Worm (Caenorhabditis elegans) whole organism, young adult: Measurements from ENCODE around the gene F55G1.6.

ENCODE experiments used
- C06A6.2 ChIP-seq: fragments of 200-800 bp; sonication (Bioruptor generic); conservative IDR thresholded peaks from 2 replicates; pipeline ENCODE4 v1.3.6; 2022; ENCODE audit warnings: missing genetic modification characterization, missing compliant biosample characterization
- F10E7.11 ChIP-seq: sonication (generic microtip); optimal IDR thresholded peaks from 2 replicates; lab custom pipeline; 2017; ENCODE audit warnings: mild to moderate bottlenecking, missing genetic modification characterization, moderate library complexity, missing compliant biosample characterization
- F52B5.7 ChIP-seq: sonication (generic microtip); optimal IDR thresholded peaks from 2 replicates; lab custom pipeline; 2016; ENCODE audit warnings: mild to moderate bottlenecking, missing genetic modification characterization, missing compliant biosample characterization
- K12H6.12 ChIP-seq: fragments of 200-800 bp; sonication (Bioruptor generic); optimal IDR thresholded peaks from 2 replicates; lab custom pipeline; 2018; ENCODE audit warnings: mild to moderate bottlenecking, missing genetic modification characterization, missing compliant biosample characterization
- T07F8.4 ChIP-seq: sonication (generic microtip); optimal IDR thresholded peaks from 2 replicates; lab custom pipeline; 2016; ENCODE audit warnings: mild to moderate bottlenecking, missing genetic modification characterization, moderate library complexity, missing compliant biosample characterization
- akir-1 ChIP-seq: fragments of 200-800 bp; sonication (Bioruptor generic); optimal IDR thresholded peaks from 2 replicates; lab custom pipeline; 2018; ENCODE audit warnings: mild to moderate bottlenecking, missing genetic modification characterization, moderate library complexity, missing compliant biosample characterization
- bed-2 ChIP-seq: fragments of 200-800 bp; sonication (Bioruptor generic); IDR thresholded peaks from 2 replicates; pipeline ENCODE4 v1.3.6; 2022; ENCODE audit warnings: missing genetic modification reagents, missing genetic modification characterization, missing compliant biosample characterization
- ccch-3 ChIP-seq: fragments of 200-800 bp; sonication (Bioruptor generic); optimal IDR thresholded peaks from 2 replicates; lab custom pipeline; 2018; ENCODE audit warnings: mild to moderate bottlenecking, missing genetic modification characterization, missing compliant biosample characterization
- ceh-91 ChIP-seq: fragments of 200-800 bp; sonication (Bioruptor generic); IDR thresholded peaks from 2 replicates; pipeline ENCODE4 v1.3.6; 2022; ENCODE audit warnings: missing genetic modification reagents, missing genetic modification characterization, missing compliant biosample characterization
- dpl-1 ChIP-seq: fragments of 150-350 bp; optimal IDR thresholded peaks from 2 replicates; lab custom pipeline; 2014; ENCODE audit warnings: missing biosample characterization, missing genetic modification reagents, missing genetic modification characterization
- efl-1 ChIP-seq: fragments of 150-350 bp; optimal IDR thresholded peaks from 2 replicates; lab custom pipeline; 2014; ENCODE audit warnings: missing biosample characterization, missing genetic modification reagents, missing genetic modification characterization
- egl-18 ChIP-seq: fragments of 200-800 bp; sonication (Bioruptor generic); IDR thresholded peaks from 2 replicates; pipeline ENCODE4 v1.3.6; 2022; ENCODE audit warnings: missing genetic modification reagents, missing genetic modification characterization, missing compliant biosample characterization
- egl-44 ChIP-seq: fragments of 200-800 bp; sonication (Bioruptor generic); IDR thresholded peaks from 2 replicates; pipeline ENCODE4 v1.3.6; 2022; ENCODE audit warnings: missing genetic modification reagents, missing genetic modification characterization, missing compliant biosample characterization
- ekl-4 ChIP-seq: fragments of 200-800 bp; sonication (Bioruptor generic); IDR thresholded peaks from 2 replicates; pipeline ENCODE4 v1.3.6; 2022; ENCODE audit warnings: missing genetic modification reagents, missing genetic modification characterization, missing compliant biosample characterization
- fkh-3 ChIP-seq: sonication (generic microtip); optimal IDR thresholded peaks from 2 replicates; lab custom pipeline; 2016; ENCODE audit warnings: mild to moderate bottlenecking, missing genetic modification characterization, missing compliant biosample characterization
- gei-17 ChIP-seq: fragments of 200-800 bp; sonication (Bioruptor generic); optimal IDR thresholded peaks from 2 replicates; lab custom pipeline; 2018; ENCODE audit warnings: mild to moderate bottlenecking, missing genetic modification characterization, missing compliant biosample characterization
- let-607 ChIP-seq, 2 experiments: fragments of 200-800 bp in 1 of 2; sonication (Bioruptor generic) in 1 of 2; sonication (generic microtip) in 1 of 2; optimal IDR thresholded peaks; 2 replicates each; lab custom pipeline; 2016 to 2018; ENCODE audit warnings: mild to moderate bottlenecking in 2 of 2, missing compliant biosample characterization in 2 of 2, missing genetic modification characterization in 2 of 2, moderate library complexity in 2 of 2, missing genotype in 1 of 2
- lin-40 ChIP-seq: sonication (generic microtip); optimal IDR thresholded peaks from 2 replicates; lab custom pipeline; 2016; ENCODE audit warnings: missing genetic modification characterization, mild to moderate bottlenecking, missing compliant biosample characterization, missing genotype, missing genetic modification reagents
- lir-1 ChIP-seq: fragments of 200-800 bp; sonication (Bioruptor generic); conservative IDR thresholded peaks from 2 replicates; pipeline ENCODE4 v1.3.6; 2022; ENCODE audit warnings: missing genetic modification reagents, missing genetic modification characterization, missing compliant biosample characterization
- madf-10 ChIP-seq: sonication (generic microtip); optimal IDR thresholded peaks from 2 replicates; lab custom pipeline; 2016; ENCODE audit warnings: mild to moderate bottlenecking, missing genetic modification characterization, missing compliant biosample characterization
- mes-4 ChIP-seq: sonication (generic microtip); optimal IDR thresholded peaks from 2 replicates; lab custom pipeline; 2016; ENCODE audit warnings: missing genotype, missing genetic modification characterization, missing compliant biosample characterization
- mxl-1 ChIP-seq: sonication (generic microtip); optimal IDR thresholded peaks from 2 replicates; lab custom pipeline; 2016; ENCODE audit warnings: missing genetic modification characterization, missing compliant biosample characterization
- nfya-1 ChIP-seq: sonication (generic microtip); optimal IDR thresholded peaks from 2 replicates; lab custom pipeline; 2017; ENCODE audit warnings: antibody characterized with exemption, missing compliant biosample characterization, missing genetic modification characterization, borderline replicate concordance; ENCODE audit not compliant: insufficient read depth
- nhr-80 ChIP-seq: sonication (generic microtip); optimal IDR thresholded peaks from 2 replicates; lab custom pipeline; 2016; ENCODE audit warnings: missing genetic modification characterization, missing compliant biosample characterization
- nhr-90 ChIP-seq: sonication (generic microtip); optimal IDR thresholded peaks from 2 replicates; lab custom pipeline; 2016; ENCODE audit warnings: missing genotype, mild to moderate bottlenecking, missing genetic modification characterization, missing compliant biosample characterization
- pha-4 ChIP-seq: fragments of 150-350 bp; sonication (generic microtip); optimal IDR thresholded peaks from 2 replicates; lab custom pipeline; 2014; ENCODE audit warnings: missing biosample characterization, missing genetic modification reagents, missing genetic modification characterization
- rcor-1 ChIP-seq: fragments of 200-800 bp; sonication (Bioruptor generic); IDR thresholded peaks from 2 replicates; pipeline ENCODE4 v1.3.6; 2022; ENCODE audit warnings: missing genetic modification reagents, missing genetic modification characterization, missing compliant biosample characterization
- rec-8 ChIP-seq, 2 experiments: sonication (generic microtip); optimal IDR thresholded peaks; 2 replicates each; lab custom pipeline; 2016; ENCODE audit warnings: mild to moderate bottlenecking in 2 of 2, missing genetic modification characterization in 2 of 2, missing genetic modification reagents in 2 of 2, missing genotype in 2 of 2, missing biosample characterization in 1 of 2, missing compliant biosample characterization in 1 of 2, moderate library complexity in 1 of 2
- sdz-38 ChIP-seq: sonication (generic microtip); optimal IDR thresholded peaks from 2 replicates; lab custom pipeline; 2016; ENCODE audit warnings: missing genotype, missing genetic modification characterization, missing compliant biosample characterization
- sea-2 ChIP-seq: fragments of 200-800 bp; sonication (Bioruptor generic); IDR thresholded peaks from 2 replicates; pipeline ENCODE4 v1.3.6; 2022; ENCODE audit warnings: missing genetic modification characterization, missing compliant biosample characterization
- somi-1 ChIP-seq: fragments of 200-800 bp; sonication (Bioruptor generic); optimal IDR thresholded peaks from 2 replicates; lab custom pipeline; 2018; ENCODE audit warnings: mild to moderate bottlenecking, missing genetic modification characterization, missing compliant biosample characterization
- tbx-9 ChIP-seq: sonication (generic microtip); optimal IDR thresholded peaks from 2 replicates; lab custom pipeline; 2016; ENCODE audit warnings: borderline replicate concordance, missing genetic modification characterization, inconsistent platforms, missing compliant biosample characterization
- tlf-1 ChIP-seq: fragments of 200-800 bp; sonication (Bioruptor generic); optimal IDR thresholded peaks from 2 replicates; lab custom pipeline; 2018; ENCODE audit warnings: mild to moderate bottlenecking, missing genetic modification characterization, missing compliant biosample characterization
- unc-62 ChIP-seq: fragments of 150-350 bp; optimal IDR thresholded peaks from 2 replicates; lab custom pipeline; 2014; ENCODE audit warnings: missing biosample characterization, missing genetic modification reagents, missing genetic modification characterization
- ztf-18 ChIP-seq: sonication (generic microtip); optimal IDR thresholded peaks from 2 replicates; lab custom pipeline; 2016; ENCODE audit warnings: missing genotype, mild to moderate bottlenecking, missing genetic modification characterization, missing compliant biosample characterization
- ztf-22 ChIP-seq: fragments of 200-800 bp; sonication (Bioruptor generic); optimal IDR thresholded peaks from 2 replicates; lab custom pipeline; 2018; ENCODE audit warnings: mild to moderate bottlenecking, missing genetic modification characterization, moderate library complexity, missing compliant biosample characterization
- ztf-25 ChIP-seq: fragments of 200-800 bp; sonication (Bioruptor generic); IDR thresholded peaks from 2 replicates; pipeline ENCODE4 v1.3.6; 2022; ENCODE audit warnings: missing genetic modification reagents, missing genetic modification characterization, missing compliant biosample characterization
- ztf-3 ChIP-seq: fragments of 200-800 bp; sonication (Bioruptor generic); optimal IDR thresholded peaks from 2 replicates; lab custom pipeline; 2018; ENCODE audit warnings: mild to moderate bottlenecking, missing genetic modification characterization, missing compliant biosample characterization
- ztf-6 ChIP-seq: fragments of 200-800 bp; sonication (Bioruptor generic); IDR thresholded peaks from 2 replicates; pipeline ENCODE4 v1.3.6; 2022; ENCODE audit warnings: missing genetic modification reagents, missing genetic modification characterization, missing compliant biosample characterization

F55G1.6 gene

DNA sequence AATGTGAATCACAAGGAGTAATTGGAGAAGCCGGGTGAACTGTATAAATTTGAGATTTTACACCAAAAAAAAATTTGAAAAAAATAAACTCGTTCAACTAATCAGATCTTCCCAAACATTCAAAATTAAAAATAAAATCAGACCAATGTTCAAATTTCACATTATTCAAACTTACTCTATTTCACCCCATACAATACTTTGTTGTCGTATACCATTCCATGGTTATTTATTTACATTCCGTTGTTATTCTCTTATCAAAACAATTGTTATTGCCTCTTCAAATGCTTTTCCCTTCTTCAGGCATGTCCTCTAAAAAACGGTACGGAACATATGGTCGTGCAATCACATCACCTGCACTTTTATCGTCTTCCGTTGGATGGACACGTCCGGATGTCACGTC lies 49.1 kb upstream of the F55G1.6 start, which contains the start of gene unc-82:
TSS of gene unc-82 (plus strand) at position 301 of the 400 bp plus-strand sequence.
- no peak for TF ChIP-seq rec-8 (tag; optimal IDR thresholded peaks at IDR 0.05; lab: Kevin White, UChicago)
- no peak for TF ChIP-seq sdz-38 (tag; lab: Kevin White, UChicago)
- no peak for TF ChIP-seq pha-4

DNA sequence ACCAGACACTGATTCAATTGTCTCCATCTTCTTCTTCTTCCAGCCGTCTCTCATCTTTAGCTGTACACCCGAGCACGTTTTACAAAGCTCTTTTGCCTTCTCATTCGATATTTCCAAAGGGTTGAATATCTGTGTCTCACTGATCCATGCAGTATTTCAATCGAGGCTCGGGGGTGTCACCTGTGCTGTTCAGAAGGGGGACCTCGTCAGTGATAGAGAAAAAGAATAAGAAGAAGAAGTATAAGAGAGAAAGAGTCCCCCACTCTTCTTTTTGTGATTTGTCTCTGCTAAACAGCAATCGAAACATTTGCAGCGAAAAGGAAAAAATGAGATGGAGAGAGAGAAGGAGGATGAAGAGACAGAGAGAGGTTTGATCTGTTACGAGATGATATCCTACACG lies 47.3 kb upstream of the F55G1.6 start:
- TF ChIP-seq rec-8 (tag; optimal IDR thresholded peaks at IDR 0.05; lab: Kevin White, UChicago) (no peak), madf-10 (tag; lab: Kevin White, UChicago) (no peak), nfya-1 (tag; lab: Kevin White, UChicago) (no peak), mes-4 (tag; lab: Kevin White, UChicago) (no peak), somi-1 (peak; percentile 9), ceh-91 (GFP tag; lab: Robert Waterston, UW) (no peak)

ce11 chrIV:7428347-7428746 lies 45.0 kb upstream of the F55G1.6 start:
- TF ChIP-seq sea-2 (GFP tag; lab: Robert Waterston, UW) = no peak
- TF ChIP-seq dpl-1 = no peak
- no peak for TF ChIP-seq K12H6.12 (tag; lab: Kevin White, UChicago)
- no peak for TF ChIP-seq efl-1 (GFP tag; lab: Kevin White, UChicago)
- TF ChIP-seq nhr-90 (tag; lab: Kevin White, UChicago) = no peak
- TF ChIP-seq bed-2 (GFP tag; lab: Robert Waterston, UW) = no peak
- no peak for TF ChIP-seq ccch-3
- no peak for TF ChIP-seq nhr-80 (tag; lab: Kevin White, UChicago)
- TF ChIP-seq ztf-25 (GFP tag; lab: Robert Waterston, UW) = no peak

DNA sequence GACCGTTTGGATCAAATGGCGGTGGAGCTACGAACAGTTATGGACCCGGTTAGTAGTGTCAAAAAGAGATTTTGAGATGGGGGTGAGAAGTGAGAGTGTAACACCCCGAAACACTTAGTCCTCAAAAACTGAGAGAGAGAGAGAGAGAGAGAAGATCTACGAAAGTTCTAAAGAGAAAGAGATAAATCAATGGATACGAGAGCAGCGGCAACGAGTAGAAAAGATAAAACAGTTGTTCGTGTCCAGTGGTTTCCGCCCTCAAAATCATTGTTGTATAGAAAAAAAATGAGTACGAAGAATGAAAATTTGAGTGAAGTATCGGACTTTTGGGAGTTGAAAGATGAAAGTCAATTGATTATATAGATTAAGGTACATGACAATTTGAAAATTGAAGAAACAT lies 44.3 kb upstream of the F55G1.6 start:
- TF ChIP-seq egl-44 (GFP tag; lab: Robert Waterston, UW) (no peak), tlf-1 (GFP tag; lab: Kevin White, UChicago) (no peak), lir-1 (GFP tag; lab: Robert Waterston, UW) (no peak), lin-40 (tag; lab: Kevin White, UChicago) (no peak), gei-17 (GFP tag; lab: Kevin White, UChicago) (no peak), ztf-22 (GFP tag; lab: Kevin White, UChicago) (no peak), unc-62 (GFP tag; lab: Kevin White, UChicago) (no peak), C06A6.2 (GFP tag; lab: Robert Waterston, UW) (no peak), tbx-9 (tag; lab: Kevin White, UChicago) (no peak), nhr-90 (tag; lab: Kevin White, UChicago) (no peak), ztf-18 (tag; lab: Kevin White, UChicago) (no peak), fkh-3 (tag; lab: Kevin White, UChicago) (no peak), akir-1 (GFP tag; lab: Kevin White, UChicago) (no peak), T07F8.4 (tag; lab: Kevin White, UChicago) (no peak)
- TF ChIP-seq, all 124 proteins: peak for 0

ce11 chrIV:7433858-7434257 lies 39.5 kb upstream of the F55G1.6 start, which contains the start of gene B0496.11:
B0496.11 (minus strand) TSS chrIV:7433958.
- TF ChIP-seq nhr-90 (tag; lab: Kevin White, UChicago) = no peak
- TF ChIP-seq ekl-4 (GFP tag; lab: Robert Waterston, UW) = no peak
- no peak for TF ChIP-seq ztf-6 (GFP tag; lab: Robert Waterston, UW)
- TF ChIP-seq egl-18 (GFP tag; lab: Robert Waterston, UW) = no peak
- no peak for TF ChIP-seq F10E7.11 (tag; lab: Kevin White, UChicago)
- TF ChIP-seq let-607 (tag; optimal IDR thresholded peaks at IDR 0.05; lab: Kevin White, UChicago) = no peak
- TF ChIP-seq akir-1 (GFP tag; lab: Kevin White, UChicago) = no peak
- no peak for TF ChIP-seq mxl-1
- TF ChIP-seq F52B5.7 (tag; lab: Kevin White, UChicago) = no peak
- TF ChIP-seq rcor-1 (GFP tag; lab: Robert Waterston, UW) = no peak
- no peak for TF ChIP-seq ztf-3 (GFP tag; lab: Kevin White, UChicago)
